Fruit fly (Drosophila melanogaster) whole organism, embryonic: ENCODE data around the gene CG13124.
A peak's percentile ranks its signal among the peaks of the same experiment; 100 is the strongest.

Experiments
- Atf6 ChIP-seq: fragments of 200-800 bp; sonication (Bioruptor generic); IDR thresholded peaks from 2 replicates; pipeline ENCODE4 v1.3.6; 2022; ENCODE audit warnings: missing biosample characterization, missing genetic modification characterization
- CG11456 ChIP-seq: fragments of 200-800 bp; sonication (Bioruptor generic); IDR thresholded peaks from 3 replicates; pipeline ENCODE4 v1.3.6; 2022; ENCODE audit warnings: missing biosample characterization, missing genetic modification characterization
- CG11695 ChIP-seq: fragments of 200-800 bp; sonication (Bioruptor generic); IDR thresholded peaks from 3 replicates; pipeline ENCODE4 v1.3.6; 2022; ENCODE audit warnings: missing biosample characterization, missing genetic modification characterization
- CG13287 ChIP-seq: fragments of 200-800 bp; sonication (Bioruptor generic); IDR thresholded peaks from 2 replicates; pipeline ENCODE4 v1.3.6; 2022; ENCODE audit warnings: missing biosample characterization, missing genetic modification characterization; ENCODE audit not compliant: partially characterized antibody
- CG13296 ChIP-seq: fragments of 200-800 bp; sonication (Bioruptor generic); optimal IDR thresholded peaks from 3 replicates; lab custom pipeline; 2018; ENCODE audit warnings: missing biosample characterization, mild to moderate bottlenecking, missing genetic modification characterization
- CG13894 ChIP-seq: fragments of 200-800 bp; sonication (Bioruptor generic); optimal IDR thresholded peaks from 3 replicates; lab custom pipeline; 2018; ENCODE audit warnings: missing biosample characterization, mild to moderate bottlenecking, missing genetic modification characterization, moderate library complexity
- CG14965 ChIP-seq: fragments of 200-800 bp; sonication (Bioruptor generic); optimal IDR thresholded peaks from 2 replicates; lab custom pipeline; 2016; ENCODE audit warnings: missing biosample characterization, missing genetic modification characterization, borderline replicate concordance
- CG15696 ChIP-seq: fragments of 200-800 bp; sonication (Bioruptor generic); optimal IDR thresholded peaks from 2 replicates; lab custom pipeline; 2019; ENCODE audit warnings: missing biosample characterization, mild to moderate bottlenecking, missing genetic modification characterization, moderate library complexity
- CG17328 ChIP-seq: fragments of 200-800 bp; sonication (Bioruptor generic); IDR thresholded peaks from 2 replicates; pipeline ENCODE4 v1.3.6; 2022; ENCODE audit warnings: missing biosample characterization, missing genetic modification characterization
- CG18599 ChIP-seq: fragments of 200-800 bp; sonication (Bioruptor generic); optimal IDR thresholded peaks from 3 replicates; lab custom pipeline; 2017; ENCODE audit warnings: missing biosample characterization, missing genetic modification characterization, mild to moderate bottlenecking, moderate library complexity, missing genetic modification reagents
- CG2678 ChIP-seq: fragments of 200-800 bp; sonication (Bioruptor generic); optimal IDR thresholded peaks from 3 replicates; lab custom pipeline; 2019; ENCODE audit warnings: missing biosample characterization, mild to moderate bottlenecking, missing genetic modification characterization, moderate library complexity
- CG31388 ChIP-seq: fragments of 200-800 bp; sonication (Bioruptor generic); optimal IDR thresholded peaks from 2 replicates; lab custom pipeline; 2016; ENCODE audit warnings: missing biosample characterization, missing genetic modification characterization
- CG34422 ChIP-seq: fragments of 200-800 bp; sonication (Bioruptor generic); IDR thresholded peaks from 3 replicates; pipeline ENCODE4 v1.3.6; 2022; ENCODE audit warnings: missing biosample characterization, missing genetic modification characterization
- CG3847 ChIP-seq: fragments of 200-800 bp; sonication (Bioruptor generic); IDR thresholded peaks from 2 replicates; pipeline ENCODE4 v1.3.6; 2022; ENCODE audit warnings: missing biosample characterization, missing genetic modification characterization
- CG6689 ChIP-seq: fragments of 200-800 bp; sonication (Bioruptor generic); IDR thresholded peaks from 2 replicates; pipeline ENCODE4 v1.3.6; 2022; ENCODE audit warnings: missing biosample characterization, missing genetic modification characterization
- CG8388 ChIP-seq: fragments of 200-800 bp; sonication (Bioruptor generic); optimal IDR thresholded peaks from 2 replicates; lab custom pipeline; 2019; ENCODE audit warnings: missing biosample characterization, mild to moderate bottlenecking, missing genetic modification characterization, moderate library complexity
- D19B ChIP-seq: fragments of 200-800 bp; sonication (Bioruptor generic); optimal IDR thresholded peaks from 2 replicates; lab custom pipeline; 2017; ENCODE audit warnings: missing biosample characterization, mild to moderate bottlenecking, missing genetic modification characterization
- Drgx ChIP-seq: fragments of 200-800 bp; sonication (Bioruptor generic); IDR thresholded peaks from 2 replicates; pipeline ENCODE4 v1.3.6; 2022; ENCODE audit warnings: missing biosample characterization, missing genetic modification characterization
- GATAe ChIP-seq: fragments of 200-800 bp; sonication (Bioruptor generic); conservative IDR thresholded peaks from 2 replicates; pipeline ENCODE4 v1.3.6; 2022; ENCODE audit warnings: missing biosample characterization, missing genetic modification characterization
- HLH3B ChIP-seq: fragments of 200-800 bp; sonication (Bioruptor generic); IDR thresholded peaks from 2 replicates; pipeline ENCODE4 v1.3.6; 2022; ENCODE audit warnings: missing biosample characterization, missing genetic modification characterization
- Hsf ChIP-seq: fragments of 200-800 bp; sonication (Bioruptor generic); optimal IDR thresholded peaks from 3 replicates; lab custom pipeline; 2016; ENCODE audit warnings: missing biosample characterization, missing genetic modification characterization
- Lim3 ChIP-seq: fragments of 200-800 bp; sonication (Bioruptor generic); IDR thresholded peaks from 2 replicates; pipeline ENCODE4 v1.3.6; 2022; ENCODE audit warnings: missing biosample characterization, missing genetic modification characterization
- MBD-R2 ChIP-seq: fragments of 200-800 bp; sonication (Bioruptor generic); IDR thresholded peaks from 2 replicates; pipeline ENCODE4 v1.3.6; 2022; ENCODE audit warnings: missing biosample characterization, missing genetic modification characterization
- MESR4 ChIP-seq: fragments of 200-800 bp; sonication (Bioruptor generic); optimal IDR thresholded peaks from 2 replicates; lab custom pipeline; 2018; ENCODE audit warnings: missing biosample characterization, mild to moderate bottlenecking, missing genetic modification characterization, moderate library complexity
- Myb ChIP-seq: fragments of 200-800 bp; sonication (Bioruptor generic); optimal IDR thresholded peaks from 2 replicates; lab custom pipeline; 2016; ENCODE audit warnings: missing biosample characterization, missing genetic modification characterization
- Sox102F ChIP-seq: fragments of 200-800 bp; sonication (Bioruptor generic); optimal IDR thresholded peaks from 2 replicates; lab custom pipeline; 2018; ENCODE audit warnings: missing biosample characterization, mild to moderate bottlenecking, missing genetic modification characterization, moderate library complexity
- Xbp1 ChIP-seq: fragments of 200-800 bp; sonication (Bioruptor generic); optimal IDR thresholded peaks from 3 replicates; lab custom pipeline; 2016; ENCODE audit warnings: missing biosample characterization, mild to moderate bottlenecking, missing genetic modification characterization
- caup ChIP-seq: fragments of 200-800 bp; sonication (Bioruptor generic); optimal IDR thresholded peaks from 3 replicates; lab custom pipeline; 2017; ENCODE audit warnings: missing biosample characterization, mild to moderate bottlenecking, missing genetic modification characterization, moderate library complexity; ENCODE audit not compliant: severe bottlenecking
- chinmo ChIP-seq: fragments of 200-800 bp; sonication (Bioruptor generic); IDR thresholded peaks from 4 replicates; pipeline ENCODE4 v1.3.6; 2022; ENCODE audit warnings: missing biosample characterization, missing genetic modification characterization; ENCODE audit not compliant: partially characterized antibody
- chn ChIP-seq: fragments of 200-800 bp; sonication (Bioruptor generic); optimal IDR thresholded peaks from 2 replicates; lab custom pipeline; 2016; ENCODE audit warnings: missing biosample characterization, missing genetic modification characterization
- danr ChIP-seq: fragments of 200-800 bp; sonication (Bioruptor generic); IDR thresholded peaks from 2 replicates; pipeline ENCODE4 v1.3.6; 2022; ENCODE audit warnings: missing biosample characterization, missing genetic modification characterization
- dimm ChIP-seq: fragments of 200-800 bp; sonication (Bioruptor generic); IDR thresholded peaks from 2 replicates; pipeline ENCODE4 v1.3.6; 2022; ENCODE audit warnings: missing biosample characterization, missing genetic modification characterization
- dmrt99B ChIP-seq: fragments of 200-800 bp; sonication (Bioruptor generic); optimal IDR thresholded peaks from 2 replicates; lab custom pipeline; 2018; ENCODE audit warnings: missing biosample characterization, mild to moderate bottlenecking, missing genetic modification characterization, moderate library complexity
- dpn ChIP-seq, 2 experiments: fragments of 200-800 bp; sonication (Bioruptor generic); optimal IDR thresholded peaks; 3 replicates each; lab custom pipeline; 2016; ENCODE audit warnings: missing biosample characterization in 2 of 2, missing genetic modification characterization in 2 of 2
- ems ChIP-seq: fragments of 200-800 bp; sonication (Bioruptor generic); optimal IDR thresholded peaks from 3 replicates; lab custom pipeline; 2016; ENCODE audit warnings: missing biosample characterization, missing genetic modification characterization
- en ChIP-seq: fragments of 200-800 bp; sonication (Bioruptor generic); optimal IDR thresholded peaks from 2 replicates; lab custom pipeline; 2016; ENCODE audit warnings: missing biosample characterization, missing genetic modification characterization
- grn ChIP-seq: fragments of 200-800 bp; sonication (Bioruptor generic); optimal IDR thresholded peaks from 3 replicates; lab custom pipeline; 2017; ENCODE audit warnings: missing biosample characterization, missing genetic modification characterization
- jumu ChIP-seq: fragments of 200-800 bp; sonication (Bioruptor generic); optimal IDR thresholded peaks from 3 replicates; lab custom pipeline; 2016; ENCODE audit warnings: missing biosample characterization, missing genetic modification characterization
- lilli ChIP-seq: fragments of 200-800 bp; sonication (Bioruptor generic); optimal IDR thresholded peaks from 3 replicates; lab custom pipeline; 2016; ENCODE audit warnings: missing biosample characterization, missing genetic modification characterization
- nom ChIP-seq: fragments of 200-800 bp; sonication (Bioruptor generic); optimal IDR thresholded peaks from 2 replicates; lab custom pipeline; 2017; ENCODE audit warnings: missing biosample characterization, missing genetic modification characterization, mild to moderate bottlenecking, moderate library complexity, missing genetic modification reagents
- p53 ChIP-seq: fragments of 200-800 bp; sonication (Bioruptor generic); optimal IDR thresholded peaks from 2 replicates; lab custom pipeline; 2016; ENCODE audit warnings: missing biosample characterization, missing genetic modification characterization
- psq ChIP-seq: fragments of 200-800 bp; sonication (Bioruptor generic); optimal IDR thresholded peaks from 2 replicates; lab custom pipeline; 2017; ENCODE audit warnings: missing biosample characterization, missing genetic modification characterization
- sob ChIP-seq: fragments of 200-800 bp; sonication (Bioruptor generic); IDR thresholded peaks from 2 replicates; pipeline ENCODE4 v1.3.6; 2022; ENCODE audit warnings: missing biosample characterization, missing genetic modification characterization
- sqz ChIP-seq: fragments of 200-800 bp; sonication (Bioruptor generic); optimal IDR thresholded peaks from 3 replicates; lab custom pipeline; 2018; ENCODE audit warnings: missing biosample characterization, mild to moderate bottlenecking, missing genetic modification characterization
- unc-4 ChIP-seq: fragments of 200-800 bp; sonication (Bioruptor generic); IDR thresholded peaks from 2 replicates; pipeline ENCODE4 v1.3.6; 2022; ENCODE audit warnings: missing biosample characterization, missing genetic modification characterization; ENCODE audit not compliant: partially characterized antibody
- vvl ChIP-seq: fragments of 200-800 bp; sonication (Bioruptor generic); IDR thresholded peaks from 2 replicates; pipeline ENCODE4 v1.3.6; 2022; ENCODE audit warnings: missing biosample characterization, missing genetic modification characterization
- z ChIP-seq: fragments of 200-800 bp; sonication (Bioruptor generic); IDR thresholded peaks from 3 replicates; pipeline ENCODE4 v1.3.6; 2022; ENCODE audit warnings: missing biosample characterization, missing genetic modification characterization
- zfh2 ChIP-seq: fragments of 200-800 bp; sonication (Bioruptor generic); optimal IDR thresholded peaks from 2 replicates; lab custom pipeline; 2016; ENCODE audit warnings: missing biosample characterization, missing genetic modification characterization

CG13124 gene

dm6 chr2L:9911783-9912182 lies 3.4 kb upstream of the CG13124 start (continued):
- TF ChIP-seq sob = peak; percentile 23; the same call in 1 of the 2 replicates
- TF ChIP-seq zfh2 (GFP tag; lab: Kevin White, UChicago) = peak; percentile 31
- peak; percentile 44; the same call in 1 of the 2 replicates for TF ChIP-seq Atf6 (GFP tag; lab: Robert Waterston, UW)
- no peak for TF ChIP-seq MESR4 (GFP tag; lab: Kevin White, UChicago)
- 0 out of 3 replicates have a peak, but pooled peaks have one; percentile 34 for TF ChIP-seq CG11456 (GFP tag; lab: Robert Waterston, UW)
- no peak for TF ChIP-seq dimm (GFP tag; lab: Robert Waterston, UW)
- no peak for TF ChIP-seq CG31388 (GFP tag; lab: Kevin White, UChicago)
- peak; percentile 40; the same call in 1 of the 2 replicates for TF ChIP-seq danr (GFP tag; lab: Robert Waterston, UW)
- TF ChIP-seq dmrt99B (tag; lab: Kevin White, UChicago) = peak; percentile 19
- TF ChIP-seq CG17328 = peak; percentile 36
- peak; percentile 27; the same call in 1 of the 2 replicates for TF ChIP-seq CG13287
- peak; percentile 57 for TF ChIP-seq lilli (GFP tag; lab: Kevin White, UChicago)
- no peak for TF ChIP-seq p53 (GFP tag; lab: Kevin White, UChicago)
- peak; percentile 38; the same call in 1 of the 2 replicates for TF ChIP-seq HLH3B (GFP tag; lab: Robert Waterston, UW)
- peak; percentile 41 for TF ChIP-seq CG8388 (GFP tag; lab: Kevin White, UChicago)
- TF ChIP-seq Xbp1 (GFP tag; lab: Kevin White, UChicago) = peak; percentile 39
- TF ChIP-seq CG15696 = no peak
- peak; percentile 28 for TF ChIP-seq CG2678 (tag; lab: Kevin White, UChicago)
- TF ChIP-seq MBD-R2 = peak; percentile 22
- TF ChIP-seq Drgx (GFP tag; lab: Robert Waterston, UW) = peak; percentile 60; the same call in 1 of the 2 replicates
- TF ChIP-seq z (GFP tag; lab: Robert Waterston, UW) = no peak
- peak; percentile 45; the same call in 1 of the 3 replicates for TF ChIP-seq CG11695
- peak; percentile 2 for TF ChIP-seq chn (GFP tag; lab: Kevin White, UChicago)
- peak; percentile 9 for TF ChIP-seq ems (GFP tag; lab: Kevin White, UChicago)
- TF ChIP-seq dpn (GFP tag; optimal IDR thresholded peaks at IDR 0.05; lab: Kevin White, UChicago) = peak; percentile 26 to 36
- 0 out of 2 replicates have a peak, but pooled peaks have one; percentile 13 for TF ChIP-seq CG6689
- peak; percentile 1 for TF ChIP-seq Myb (GFP tag; lab: Kevin White, UChicago)
- TF ChIP-seq CG13296 (GFP tag; lab: Kevin White, UChicago) = peak; percentile 9
- peak; percentile 19 for TF ChIP-seq jumu (GFP tag; lab: Kevin White, UChicago)
- TF ChIP-seq CG14965 (GFP tag; lab: Kevin White, UChicago) = no peak

- TF ChIP-seq chinmo (peak; percentile 96), Sox102F (GFP tag; lab: Kevin White, UChicago) (peak; percentile 58), CG18599 (GFP tag; lab: Kevin White, UChicago) (no peak), MBD-R2 (peak; percentile 20; the same call in 1 of the 2 replicates), grn (GFP tag; lab: Kevin White, UChicago) (peak; percentile 14), vvl (GFP tag; lab: Robert Waterston, UW) (peak; percentile 7; the same call in 1 of the 2 replicates), CG34422 (GFP tag; lab: Robert Waterston, UW) (no peak; the same call in 2 of the 3 replicates), Hsf (GFP tag; lab: Kevin White, UChicago) (no peak), Lim3 (GFP tag; lab: Robert Waterston, UW) (no peak), CG13894 (tag; lab: Kevin White, UChicago) (peak; percentile 0), psq (GFP tag; lab: Kevin White, UChicago) (peak; percentile 81), unc-4 (no peak), en (GFP tag; lab: Kevin White, UChicago) (no peak), GATAe (GFP tag; lab: Robert Waterston, UW) (no peak), sqz (GFP tag; lab: Kevin White, UChicago) (peak; percentile 23), nom (GFP tag; lab: Kevin White, UChicago) (peak; percentile 56), D19B (GFP tag; lab: Kevin White, UChicago) (peak; percentile 73), CG3847 (peak; percentile 20; the same call in 1 of the 2 replicates), caup (GFP tag; lab: Kevin White, UChicago) (peak; percentile 11)
These were observed 845 bp downstream of the CG13124 start for dm6 chr2L:9907320-9908256.
